Fruit fly (Drosophila melanogaster): ENCODE data around the gene CG31370.

- TF ChIP-seq rib (GFP tag; IDR thresholded peaks at IDR 0.05) (no peak), insv (GFP tag; optimal IDR thresholded peaks at IDR 0.05) (no peak), nau (GFP tag; optimal IDR thresholded peaks at IDR 0.05) (no peak), MESR4 (GFP tag; optimal IDR thresholded peaks at IDR 0.05) (no peak), shn (GFP tag; optimal IDR thresholded peaks at IDR 0.05) (no peak), Bgb (GFP tag; IDR thresholded peaks at IDR 0.05; ENCODE audit: partially characterized antibody) (no peak), grn (GFP tag; optimal IDR thresholded peaks at IDR 0.05) (no peak), CG7745 (tag; optimal IDR thresholded peaks at IDR 0.05) (no peak), sens (GFP tag) (peak; percentile 13)
Measured at dm6 chr3R:25287128-25287527, 15.1 kb upstream of the CG31370 start, which contains the start of gene CG13658.

All from whole organism, embryonic.